Worm (Caenorhabditis elegans): ENCODE data around the gene nhr-242.

DNA sequence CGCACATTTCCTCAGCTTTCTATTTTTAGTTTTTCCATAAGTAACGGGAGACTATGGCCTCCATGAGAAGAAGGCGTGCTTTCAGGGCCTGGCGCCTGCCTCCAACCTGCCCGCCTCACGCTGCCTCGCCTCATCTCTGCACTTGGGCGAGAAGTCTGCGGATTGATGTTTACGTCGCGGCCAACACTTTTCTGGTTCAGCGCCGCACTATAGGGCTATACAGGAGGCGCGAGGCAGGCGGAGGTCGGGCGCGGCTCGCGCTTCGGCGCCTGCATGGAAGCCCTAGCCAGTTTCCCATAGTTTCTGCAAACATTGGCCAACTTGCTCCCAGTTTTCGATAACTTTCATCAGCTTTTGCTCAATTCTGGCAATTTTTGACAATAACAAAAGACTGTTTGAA, 8.3 kb downstream of the nhr-242 start:
- no peak for TF ChIP-seq B0035.1 (tag; optimal IDR thresholded peaks at IDR 0.05)
- no peak for TF ChIP-seq nhr-80 (tag; optimal IDR thresholded peaks at IDR 0.05)
- TF ChIP-seq unc-62 (GFP tag; optimal IDR thresholded peaks at IDR 0.05), result no peak
- no peak for TF ChIP-seq B0336.3 (GFP tag; IDR thresholded peaks at IDR 0.05)
- no peak for TF ChIP-seq mcd-1 (GFP tag; IDR thresholded peaks at IDR 0.05)
